Fruit fly (Drosophila melanogaster): Measurements from ENCODE around the gene CG32243.

The CG32243 gene

DNA sequence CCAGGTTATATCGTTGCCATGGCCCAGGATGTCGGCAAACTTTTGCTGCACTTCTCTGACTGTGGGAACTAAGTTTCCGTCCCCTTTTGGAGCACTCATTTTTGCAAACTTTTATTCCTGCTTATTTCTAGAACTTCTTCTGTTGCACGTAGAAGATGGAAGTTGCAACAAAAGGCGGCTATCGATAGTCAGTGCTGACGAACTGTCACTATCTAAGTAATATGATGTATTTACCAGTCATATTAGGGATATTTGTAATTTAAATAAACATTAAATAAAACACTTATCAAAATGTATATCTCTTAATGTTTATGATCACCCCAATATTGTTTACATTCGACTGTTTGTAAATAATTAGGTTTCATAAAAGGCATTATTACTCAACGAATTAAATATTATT, at the start of gene CG32243:
Gene CG32243, minus strand, starts transcription at position 175 of the 400 bp plus-strand sequence.
- TF ChIP-seq noc (tag; optimal IDR thresholded peaks at IDR 0.05): no peak

DNA sequence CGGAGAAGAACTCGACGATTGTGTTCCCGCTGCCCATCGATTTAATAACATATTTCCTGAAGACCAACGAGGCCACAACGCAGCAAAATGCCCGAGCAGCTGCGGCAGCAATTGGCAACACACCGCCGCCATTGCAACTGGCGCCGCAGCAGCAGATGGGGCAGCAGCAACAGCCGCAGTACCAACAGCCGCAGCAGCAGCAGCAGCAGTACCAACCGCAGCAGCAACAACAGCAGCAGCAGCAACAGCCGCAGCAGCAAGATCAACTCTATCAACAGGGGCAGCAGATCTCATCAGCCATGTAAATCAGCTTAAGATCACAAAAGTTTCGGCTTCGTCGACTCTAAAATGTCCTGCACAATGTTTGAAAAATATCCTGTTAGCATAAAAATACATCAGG, 49.0 kb upstream of the CG32243 start:
- TF ChIP-seq noc (tag; optimal IDR thresholded peaks at IDR 0.05): no peak

- TF ChIP-seq noc (tag; optimal IDR thresholded peaks at IDR 0.05): no peak
These were observed 34.3 kb upstream of the CG32243 start for dm6 chr3L:4575392-4575791.

- no peak for TF ChIP-seq noc (tag; optimal IDR thresholded peaks at IDR 0.05)
These were observed 33.4 kb upstream of the CG32243 start for dm6 chr3L:4574439-4574838.

- no peak for TF ChIP-seq noc (tag; optimal IDR thresholded peaks at IDR 0.05)
These were observed 15.8 kb upstream of the CG32243 start for dm6 chr3L:4556831-4557355.

DNA sequence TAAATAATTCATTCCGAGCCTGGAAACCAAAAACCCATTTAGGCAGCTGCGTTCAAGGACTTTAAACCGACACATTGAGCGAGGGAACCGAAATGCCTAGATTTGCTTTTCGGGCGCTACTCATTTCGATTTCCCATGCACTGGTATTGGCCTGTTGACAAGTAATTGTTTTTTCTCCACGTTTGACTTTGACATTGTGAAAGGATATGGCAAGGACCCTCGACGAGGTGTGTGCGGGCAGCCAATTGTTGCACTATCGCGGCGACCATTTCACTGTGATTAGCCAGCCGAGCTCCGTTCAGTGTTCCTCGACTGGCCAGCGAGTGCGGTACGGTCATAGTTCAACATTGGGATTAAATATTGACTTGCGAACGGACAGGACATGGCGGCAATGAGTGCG, 14.7 kb upstream of the CG32243 start, which contains the start of gene CG42540:
Gene CG42540, plus strand, starts transcription at position 301 of the 400 bp plus-strand sequence.
- no peak for TF ChIP-seq noc (tag; optimal IDR thresholded peaks at IDR 0.05)

DNA sequence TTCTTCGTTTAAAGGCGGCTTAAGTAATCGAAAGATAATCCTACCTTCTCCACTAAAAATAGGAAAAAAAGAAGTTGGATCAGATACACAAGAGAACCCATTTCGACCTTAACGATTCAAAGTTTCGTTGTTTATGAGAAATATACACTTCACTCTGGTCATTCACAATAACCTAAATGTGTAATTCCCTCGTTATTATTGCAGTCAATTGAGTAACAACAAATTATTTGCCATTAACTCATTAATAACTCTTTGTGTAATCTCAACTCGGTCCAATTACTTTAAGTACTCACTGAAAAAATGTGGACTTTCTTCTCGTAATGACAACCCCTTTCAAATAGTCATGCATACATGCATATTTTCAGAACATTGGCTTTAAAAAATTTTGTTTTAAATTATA, 14.1 kb upstream of the CG32243 start, which contains the start of gene CG33777:
Gene CG33777, minus strand, starts transcription at position 101 of the 400 bp plus-strand sequence.
- TF ChIP-seq noc (tag; optimal IDR thresholded peaks at IDR 0.05): no peak

dm6 chr3L:4554216-4554615, 13.2 kb upstream of the CG32243 start:
- no peak for TF ChIP-seq noc (tag; optimal IDR thresholded peaks at IDR 0.05)

- TF ChIP-seq noc (tag; optimal IDR thresholded peaks at IDR 0.05): no peak
These were observed 12.4 kb upstream of the CG32243 start for dm6 chr3L:4553395-4553794.

DNA sequence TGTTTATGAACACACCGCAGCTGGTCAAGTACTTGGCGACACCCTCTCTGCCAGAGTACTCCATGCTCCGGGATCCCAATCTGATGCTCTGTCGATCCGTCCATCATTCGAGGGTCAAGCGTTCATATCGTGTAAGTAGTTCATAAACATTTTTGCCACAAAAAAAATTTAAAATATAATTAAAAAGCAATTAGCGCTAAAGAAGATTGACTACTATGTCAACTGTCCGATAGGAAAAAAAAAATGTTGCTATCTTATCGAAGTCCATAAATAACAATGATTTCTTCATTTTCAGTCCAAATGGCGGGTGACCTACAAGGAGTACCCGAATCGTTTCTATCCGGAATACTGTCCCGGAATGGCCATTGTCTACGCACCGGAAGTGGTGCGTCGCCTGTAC, 10.8 kb upstream of the CG32243 start:
- no peak for TF ChIP-seq noc (tag; optimal IDR thresholded peaks at IDR 0.05)

DNA sequence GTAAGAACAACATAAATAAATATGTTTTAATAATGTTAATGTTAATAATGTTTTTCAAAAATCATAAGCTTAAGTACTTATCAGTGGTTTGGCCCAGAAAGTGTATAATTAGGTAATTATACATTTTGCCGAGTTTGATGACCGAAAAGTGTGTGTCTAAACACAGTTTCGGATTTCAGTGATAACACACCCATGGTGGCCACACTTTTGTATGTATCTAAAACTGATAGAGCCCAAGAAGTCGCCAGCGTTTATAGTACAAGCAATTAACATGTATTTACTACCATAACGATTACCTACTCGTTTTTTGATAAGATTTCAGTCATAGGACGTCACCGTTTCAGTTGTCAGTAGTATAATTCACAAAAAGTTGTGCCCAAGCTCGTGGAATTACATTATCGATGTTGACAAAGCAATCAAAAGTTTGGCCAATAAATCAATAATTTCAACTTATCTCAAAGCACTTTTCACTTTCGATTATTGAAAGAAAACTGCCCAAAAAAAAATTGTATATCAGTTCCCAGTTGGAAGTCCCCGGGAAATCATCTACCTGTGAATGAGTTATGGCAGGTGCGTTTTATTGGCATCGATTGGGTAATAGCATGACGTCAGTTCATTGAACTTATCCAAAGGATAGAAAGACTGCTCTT, 9.2 kb upstream of the CG32243 start:
- TF ChIP-seq noc (tag; optimal IDR thresholded peaks at IDR 0.05): peak; percentile 7

- TF ChIP-seq noc (tag; optimal IDR thresholded peaks at IDR 0.05): no peak
These were observed 8.3 kb upstream of the CG32243 start for dm6 chr3L:4549341-4549740.

dm6 chr3L:4548380-4548779, 7.3 kb upstream of the CG32243 start:
- no peak for TF ChIP-seq noc (tag; optimal IDR thresholded peaks at IDR 0.05)

DNA sequence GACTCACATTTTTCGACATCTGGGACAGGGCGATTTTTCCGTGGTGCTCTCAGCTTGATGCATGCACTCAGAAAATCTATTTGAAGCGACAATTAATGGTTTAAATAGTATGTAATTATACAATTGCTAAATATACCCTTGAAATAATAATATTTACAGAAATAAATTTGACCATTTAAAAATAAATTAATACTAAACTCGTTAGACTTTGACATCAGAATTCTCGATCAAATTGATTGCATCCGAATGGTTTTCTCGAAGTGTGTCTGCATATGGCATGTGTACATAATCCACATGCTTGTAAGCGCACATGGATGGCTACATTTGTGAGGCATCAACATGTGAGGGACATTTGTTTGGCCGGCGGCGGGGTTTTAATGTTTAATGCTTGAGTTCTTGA, 5.6 kb upstream of the CG32243 start:
- no peak for TF ChIP-seq noc (tag; optimal IDR thresholded peaks at IDR 0.05)

DNA sequence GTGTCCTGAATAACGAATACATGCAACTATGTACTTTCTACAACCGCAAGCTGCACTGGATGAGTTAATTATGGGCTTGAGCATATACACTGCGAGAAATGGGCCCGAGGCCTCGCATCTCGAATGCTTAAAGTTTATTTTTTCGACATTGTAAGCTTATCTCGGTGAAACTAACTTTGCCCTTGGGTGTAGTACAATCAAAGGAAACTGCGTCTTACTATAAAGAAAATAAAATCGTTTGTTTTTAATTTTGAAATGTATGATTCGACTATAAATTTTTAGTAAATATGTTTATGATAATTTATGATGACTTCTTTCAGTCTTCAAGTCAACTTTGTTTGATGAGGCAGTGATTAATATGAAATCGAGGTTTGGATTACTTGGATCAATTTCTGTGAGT, 4.7 kb upstream of the CG32243 start:
- no peak for TF ChIP-seq noc (tag; optimal IDR thresholded peaks at IDR 0.05)

DNA sequence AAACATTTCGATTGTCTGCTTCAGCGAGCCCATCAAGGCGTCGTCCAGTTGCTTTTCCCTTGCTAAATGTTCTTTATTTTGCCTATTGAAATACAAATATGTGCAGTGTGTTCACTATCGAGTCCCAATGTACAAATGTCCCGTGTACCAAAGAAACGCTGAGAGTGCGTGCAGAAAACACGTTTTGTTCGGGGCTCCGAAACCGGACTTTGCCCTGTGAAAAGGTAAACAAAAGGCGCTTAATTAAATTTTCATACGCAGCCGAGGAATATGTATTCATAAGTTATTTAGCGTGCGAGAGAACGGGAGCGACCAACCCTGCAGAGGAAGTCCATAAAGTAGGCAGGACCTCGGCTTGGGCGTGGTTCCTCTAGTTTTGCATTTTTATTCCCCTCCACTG, 4.1 kb upstream of the CG32243 start:
- TF ChIP-seq noc (tag; optimal IDR thresholded peaks at IDR 0.05): no peak

dm6 chr3L:4544633-4545032, 3.6 kb upstream of the CG32243 start:
- TF ChIP-seq noc (tag; optimal IDR thresholded peaks at IDR 0.05): no peak

- no peak for TF ChIP-seq noc (tag; optimal IDR thresholded peaks at IDR 0.05)
These were observed 2.8 kb upstream of the CG32243 start for dm6 chr3L:4543807-4544197.

Data from whole organism, larva.